Fruit fly (Drosophila melanogaster) whole organism, embryonic: ENCODE measurements around the gene tws.

Experiments
- Ada2b ChIP-seq: fragments of 200-800 bp; sonication (Bioruptor generic); IDR thresholded peaks from 2 replicates; pipeline ENCODE4 v1.3.6; 2022; ENCODE audit warnings: missing biosample characterization, missing genetic modification characterization
- Aef1 ChIP-seq: fragments of 200-800 bp; sonication (Bioruptor generic); IDR thresholded peaks from 3 replicates; pipeline ENCODE4 v1.3.6; 2022; ENCODE audit warnings: missing biosample characterization, missing genetic modification characterization
- B-H1 ChIP-seq: fragments of 200-800 bp; sonication (Bioruptor generic); IDR thresholded peaks from 3 replicates; pipeline ENCODE4 v1.3.6; 2022; ENCODE audit warnings: missing biosample characterization, missing genetic modification characterization
- CG10147 ChIP-seq: fragments of 200-800 bp; sonication (Bioruptor generic); optimal IDR thresholded peaks from 2 replicates; lab custom pipeline; 2019; ENCODE audit warnings: missing biosample characterization, mild to moderate bottlenecking, missing genetic modification characterization, moderate library complexity
- CG10565 ChIP-seq: fragments of 200-800 bp; sonication (Bioruptor generic); optimal IDR thresholded peaks from 3 replicates; lab custom pipeline; 2016; ENCODE audit warnings: missing biosample characterization, mild to moderate bottlenecking, missing genetic modification characterization
- CG11504 ChIP-seq: fragments of 200-800 bp; sonication (Bioruptor generic); optimal IDR thresholded peaks from 3 replicates; lab custom pipeline; 2019; ENCODE audit warnings: missing biosample characterization, mild to moderate bottlenecking, missing genetic modification characterization, moderate library complexity
- CG12155 ChIP-seq: fragments of 200-800 bp; sonication (Bioruptor generic); optimal IDR thresholded peaks from 3 replicates; lab custom pipeline; 2016; ENCODE audit warnings: missing biosample characterization, missing genetic modification characterization
- CG12236 ChIP-seq: fragments of 200-800 bp; sonication (Bioruptor generic); optimal IDR thresholded peaks from 2 replicates; lab custom pipeline; 2016; ENCODE audit warnings: missing biosample characterization, missing genetic modification characterization
- CG13123 ChIP-seq: fragments of 200-800 bp; sonication (Bioruptor generic); optimal IDR thresholded peaks from 2 replicates; lab custom pipeline; 2016; ENCODE audit warnings: missing biosample characterization, missing genetic modification characterization
- CG13287 ChIP-seq: fragments of 200-800 bp; sonication (Bioruptor generic); IDR thresholded peaks from 2 replicates; pipeline ENCODE4 v1.3.6; 2022; ENCODE audit warnings: missing biosample characterization, missing genetic modification characterization; ENCODE audit not compliant: partially characterized antibody
- CG15011 ChIP-seq: fragments of 200-800 bp; sonication (Bioruptor generic); optimal IDR thresholded peaks from 3 replicates; lab custom pipeline; 2018; ENCODE audit warnings: missing biosample characterization, mild to moderate bottlenecking, missing genetic modification characterization
- CG1529 ChIP-seq: fragments of 200-800 bp; sonication (Bioruptor generic); optimal IDR thresholded peaks from 3 replicates; lab custom pipeline; 2018; ENCODE audit warnings: missing biosample characterization, missing genetic modification characterization
- CG17361 ChIP-seq: fragments of 200-800 bp; sonication (Bioruptor generic); IDR thresholded peaks from 3 replicates; pipeline ENCODE4 v1.3.6; 2022; ENCODE audit warnings: missing biosample characterization, missing genetic modification characterization
- CG17385 ChIP-seq: fragments of 200-800 bp; sonication (Bioruptor generic); optimal IDR thresholded peaks from 3 replicates; lab custom pipeline; 2018; ENCODE audit warnings: missing biosample characterization, mild to moderate bottlenecking, missing genetic modification characterization
- CG17612 ChIP-seq: fragments of 200-800 bp; sonication (Bioruptor generic); IDR thresholded peaks from 2 replicates; pipeline ENCODE4 v1.3.6; 2022; ENCODE audit warnings: missing biosample characterization, missing genetic modification characterization
- CG17802 ChIP-seq: fragments of 200-800 bp; sonication (Bioruptor generic); optimal IDR thresholded peaks from 2 replicates; lab custom pipeline; 2018; ENCODE audit warnings: missing biosample characterization, mild to moderate bottlenecking, missing genetic modification characterization, moderate library complexity
- CG2129 ChIP-seq: fragments of 200-800 bp; sonication (Bioruptor generic); IDR thresholded peaks from 2 replicates; pipeline ENCODE4 v1.3.6; 2022; ENCODE audit warnings: missing biosample characterization, missing genetic modification characterization; ENCODE audit not compliant: partially characterized antibody
- CG32532 ChIP-seq: fragments of 200-800 bp; sonication (Bioruptor generic); IDR thresholded peaks from 2 replicates; pipeline ENCODE4 v1.3.6; 2022; ENCODE audit warnings: missing biosample characterization, missing genetic modification characterization
- CG32767 ChIP-seq: fragments of 200-800 bp; sonication (Bioruptor generic); IDR thresholded peaks from 2 replicates; pipeline ENCODE4 v1.3.6; 2022; ENCODE audit warnings: missing biosample characterization, missing genetic modification characterization
- CG5180 ChIP-seq: fragments of 200-800 bp; sonication (Bioruptor generic); optimal IDR thresholded peaks from 3 replicates; lab custom pipeline; 2017; ENCODE audit warnings: missing biosample characterization, missing genetic modification characterization, mild to moderate bottlenecking, moderate library complexity, missing genetic modification reagents
- CG5245 ChIP-seq: fragments of 200-800 bp; sonication (Bioruptor generic); optimal IDR thresholded peaks from 3 replicates; lab custom pipeline; 2016; ENCODE audit warnings: missing biosample characterization, missing genetic modification characterization
- CG6813 ChIP-seq: fragments of 200-800 bp; sonication (Bioruptor generic); optimal IDR thresholded peaks from 2 replicates; lab custom pipeline; 2017; ENCODE audit warnings: missing biosample characterization, missing genetic modification characterization, mild to moderate bottlenecking, moderate library complexity, missing genetic modification reagents
- CG7839 ChIP-seq: fragments of 200-800 bp; sonication (Bioruptor generic); optimal IDR thresholded peaks from 3 replicates; lab custom pipeline; 2018; ENCODE audit warnings: missing biosample characterization, mild to moderate bottlenecking, missing genetic modification characterization, moderate library complexity
- CoRest ChIP-seq: fragments of 200-800 bp; sonication (Bioruptor generic); optimal IDR thresholded peaks from 3 replicates; lab custom pipeline; 2018; ENCODE audit warnings: missing biosample characterization, mild to moderate bottlenecking, missing genetic modification characterization, moderate library complexity
- Dbx ChIP-seq: fragments of 200-800 bp; sonication (Bioruptor generic); IDR thresholded peaks from 3 replicates; pipeline ENCODE4 v1.3.6; 2022; ENCODE audit warnings: missing biosample characterization, missing genetic modification characterization
- Dip2 ChIP-seq: fragments of 200-800 bp; sonication (Bioruptor generic); IDR thresholded peaks from 2 replicates; pipeline ENCODE4 v1.3.6; 2022; ENCODE audit warnings: missing biosample characterization, missing genetic modification characterization
- Elba2 ChIP-seq: fragments of 200-800 bp; sonication (Bioruptor generic); optimal IDR thresholded peaks from 3 replicates; lab custom pipeline; 2016; ENCODE audit warnings: missing biosample characterization, missing genetic modification characterization
- Fer1 ChIP-seq: fragments of 200-800 bp; sonication (Bioruptor generic); optimal IDR thresholded peaks from 2 replicates; lab custom pipeline; 2017; ENCODE audit warnings: missing biosample characterization, mild to moderate bottlenecking, missing genetic modification characterization
- H2.0 ChIP-seq: fragments of 200-800 bp; sonication (Bioruptor generic); IDR thresholded peaks from 2 replicates; pipeline ENCODE4 v1.3.6; 2022; ENCODE audit warnings: missing biosample characterization, missing genetic modification characterization
- HmgD ChIP-seq: fragments of 200-800 bp; sonication (Bioruptor generic); optimal IDR thresholded peaks from 3 replicates; lab custom pipeline; 2016; ENCODE audit warnings: missing biosample characterization, missing genetic modification characterization
- Lpt ChIP-seq: fragments of >200 bp; optimal IDR thresholded peaks from 2 replicates; lab custom pipeline; 2018; ENCODE audit warnings: missing biosample characterization, missing genetic modification characterization
- MESR4 ChIP-seq: fragments of 200-800 bp; sonication (Bioruptor generic); optimal IDR thresholded peaks from 2 replicates; lab custom pipeline; 2018; ENCODE audit warnings: missing biosample characterization, mild to moderate bottlenecking, missing genetic modification characterization, moderate library complexity
- Poxn ChIP-seq: fragments of 200-800 bp; sonication (Bioruptor generic); IDR thresholded peaks from 2 replicates; pipeline ENCODE4 v1.3.6; 2022; ENCODE audit warnings: missing biosample characterization, missing genetic modification characterization
- Rfx ChIP-seq: fragments of 200-800 bp; sonication (Bioruptor generic); IDR thresholded peaks from 2 replicates; pipeline ENCODE4 v1.3.6; 2022; ENCODE audit warnings: missing biosample characterization, missing genetic modification characterization
- Ssrp ChIP-seq: fragments of 200-800 bp; sonication (Bioruptor generic); optimal IDR thresholded peaks from 2 replicates; lab custom pipeline; 2018; ENCODE audit warnings: missing biosample characterization, mild to moderate bottlenecking, missing genetic modification characterization, moderate library complexity
- YL-1 ChIP-seq: fragments of 200-800 bp; sonication (Bioruptor generic); optimal IDR thresholded peaks from 3 replicates; lab custom pipeline; 2017; ENCODE audit warnings: missing biosample characterization, mild to moderate bottlenecking, missing genetic modification characterization
- ab ChIP-seq: fragments of 200-800 bp; sonication (Bioruptor generic); optimal IDR thresholded peaks from 2 replicates; lab custom pipeline; 2016; ENCODE audit warnings: missing biosample characterization, missing genetic modification characterization
- ap ChIP-seq: fragments of 200-800 bp; sonication (Bioruptor generic); IDR thresholded peaks from 2 replicates; pipeline ENCODE4 v1.3.6; 2022; ENCODE audit warnings: missing biosample characterization, missing genetic modification characterization
- az2 ChIP-seq: fragments of 200-800 bp; sonication (Bioruptor generic); optimal IDR thresholded peaks from 3 replicates; lab custom pipeline; 2016; ENCODE audit warnings: missing biosample characterization, missing genetic modification characterization
- br ChIP-seq: fragments of >200 bp; optimal IDR thresholded peaks from 2 replicates; lab custom pipeline; 2017
- crc ChIP-seq: fragments of 200-800 bp; sonication (Bioruptor generic); optimal IDR thresholded peaks from 2 replicates; lab custom pipeline; 2016; ENCODE audit warnings: missing biosample characterization, missing genetic modification characterization
- danr ChIP-seq: fragments of 200-800 bp; sonication (Bioruptor generic); IDR thresholded peaks from 2 replicates; pipeline ENCODE4 v1.3.6; 2022; ENCODE audit warnings: missing biosample characterization, missing genetic modification characterization
- dati ChIP-seq: fragments of 200-800 bp; sonication (Bioruptor generic); IDR thresholded peaks from 2 replicates; pipeline ENCODE4 v1.3.6; 2022; ENCODE audit warnings: missing biosample characterization, missing genetic modification characterization
- eve ChIP-seq, 2 experiments: fragments of >200 bp; optimal IDR thresholded peaks; 2 replicates each; lab custom pipeline; 2017; ENCODE audit warnings: missing biosample characterization in 2 of 2, missing genetic modification characterization in 2 of 2
- fru ChIP-seq: fragments of >200 bp; optimal IDR thresholded peaks from 2 replicates; lab custom pipeline; 2017
- grn ChIP-seq: fragments of 200-800 bp; sonication (Bioruptor generic); optimal IDR thresholded peaks from 3 replicates; lab custom pipeline; 2017; ENCODE audit warnings: missing biosample characterization, missing genetic modification characterization
- gsb ChIP-seq: fragments of 200-800 bp; sonication (Bioruptor generic); IDR thresholded peaks from 2 replicates; pipeline ENCODE4 v1.3.6; 2022; ENCODE audit warnings: missing biosample characterization, missing genetic modification characterization
- hbn ChIP-seq: fragments of 200-800 bp; sonication (Bioruptor generic); IDR thresholded peaks from 2 replicates; pipeline ENCODE4 v1.3.6; 2022; ENCODE audit warnings: missing biosample characterization, missing genetic modification characterization; ENCODE audit not compliant: partially characterized antibody
- lilli ChIP-seq: fragments of 200-800 bp; sonication (Bioruptor generic); optimal IDR thresholded peaks from 3 replicates; lab custom pipeline; 2016; ENCODE audit warnings: missing biosample characterization, missing genetic modification characterization
- mirr ChIP-seq: fragments of 200-800 bp; sonication (Bioruptor generic); optimal IDR thresholded peaks from 3 replicates; lab custom pipeline; 2018; ENCODE audit warnings: missing biosample characterization, mild to moderate bottlenecking, missing genetic modification characterization
- pho ChIP-seq: fragments of 200-800 bp; sonication (Bioruptor generic); optimal IDR thresholded peaks from 2 replicates; lab custom pipeline; 2016; ENCODE audit warnings: missing biosample characterization, missing genetic modification characterization
- schlank ChIP-seq: fragments of 200-800 bp; sonication (Bioruptor generic); optimal IDR thresholded peaks from 2 replicates; lab custom pipeline; 2018; ENCODE audit warnings: missing biosample characterization, mild to moderate bottlenecking, missing genetic modification characterization
- so ChIP-seq: fragments of 200-800 bp; sonication (Bioruptor generic); IDR thresholded peaks from 3 replicates; pipeline ENCODE4 v1.3.6; 2022; ENCODE audit warnings: missing biosample characterization, missing genetic modification characterization
- tna ChIP-seq: fragments of 200-800 bp; sonication (Bioruptor generic); IDR thresholded peaks from 2 replicates; pipeline ENCODE4 v1.3.6; 2022; ENCODE audit warnings: missing biosample characterization, missing genetic modification characterization; ENCODE audit not compliant: partially characterized antibody

tws gene

dm6 chr3R:10134341-10134668 is 5.3 kb downstream of the tws start (continued):
- TF ChIP-seq CG17802 (tag; lab: Kevin White, UChicago) (no peak), crc (GFP tag; lab: Kevin White, UChicago) (peak; percentile 14), Dbx (GFP tag; lab: Robert Waterston, UW) (peak; percentile 51; the same call in 2 of the 3 replicates), CoRest (tag; lab: Kevin White, UChicago) (peak; percentile 11), Dip2 (no peak), fru (no peak), CG6813 (GFP tag; lab: Kevin White, UChicago) (no peak), so (GFP tag; lab: Robert Waterston, UW) (no peak), CG11504 (peak; percentile 21), grn (GFP tag; lab: Kevin White, UChicago) (no peak), CG7839 (peak; percentile 5), CG10565 (no peak), CG17612 (no peak), schlank (tag; lab: Kevin White, UChicago) (no peak), Fer1 (GFP tag; lab: Kevin White, UChicago) (peak; percentile 64), CG2129 (GFP tag; lab: Robert Waterston, UW) (no peak), CG5245 (GFP tag; lab: Kevin White, UChicago) (no peak), CG5180 (GFP tag; lab: Kevin White, UChicago) (no peak), Elba2 (GFP tag; lab: Kevin White, UChicago) (peak; percentile 66), br (lab: Kevin White, UChicago) (no peak), CG32767 (GFP tag; lab: Robert Waterston, UW) (no peak), CG32532 (GFP tag; lab: Robert Waterston, UW) (no peak), lilli (GFP tag; lab: Kevin White, UChicago) (peak; percentile 57), CG17385 (no peak), tna (no peak), CG12236 (GFP tag; lab: Kevin White, UChicago) (no peak), H2.0 (GFP tag; lab: Robert Waterston, UW) (no peak), gsb (no peak), dati (no peak), Lpt (no peak), CG1529 (GFP tag; lab: Kevin White, UChicago) (no peak), danr (GFP tag; lab: Robert Waterston, UW) (no peak), Ssrp (tag; lab: Kevin White, UChicago) (no peak), ap (GFP tag; lab: Robert Waterston, UW) (no peak), CG13123 (GFP tag; lab: Kevin White, UChicago) (no peak), CG17361 (GFP tag; lab: Robert Waterston, UW) (no peak; the same call in 2 of the 3 replicates), CG10147 (no peak), B-H1 (no peak), MESR4 (GFP tag; lab: Kevin White, UChicago) (peak; percentile 39), CG12155 (GFP tag; lab: Kevin White, UChicago) (peak; percentile 33), mirr (GFP tag; lab: Kevin White, UChicago) (no peak), Aef1 (GFP tag; lab: Robert Waterston, UW) (no peak), Poxn (GFP tag; lab: Robert Waterston, UW) (no peak), ab (GFP tag; lab: Kevin White, UChicago) (no peak), az2 (GFP tag; lab: Kevin White, UChicago) (peak; percentile 25), Ada2b (GFP tag; lab: Robert Waterston, UW) (no peak), CG15011 (no peak), eve (GFP tag; optimal IDR thresholded peaks at IDR 0.05; lab: Kevin White, UChicago) (no peak), YL-1 (GFP tag; lab: Kevin White, UChicago) (peak; percentile 16), CG13287 (GFP tag; lab: Robert Waterston, UW) (peak; percentile 61), hbn (peak; percentile 36; the same call in 1 of the 2 replicates), pho (GFP tag; lab: Kevin White, UChicago) (peak; percentile 34), HmgD (GFP tag; lab: Kevin White, UChicago) (no peak), Rfx (peak; percentile 73)
